Fruit fly (Drosophila melanogaster): ENCODE measurements around the gene CG15478.

The CG15478 gene

dm6 chrX:7734131-7734930, 16.6 kb upstream of the CG15478 start, which contains the start of the genes Pdp and Rab39 (continued):
- TF ChIP-seq hth (optimal IDR thresholded peaks at IDR 0.05) (no peak), dpn (GFP tag; optimal IDR thresholded peaks at IDR 0.05) (peak; percentile 30 to 79), CG9817 (tag; optimal IDR thresholded peaks at IDR 0.05) (peak; percentile 86), Dip2 (GFP tag; IDR thresholded peaks at IDR 0.05) (no peak), CG18262 (tag; optimal IDR thresholded peaks at IDR 0.05) (peak; percentile 70), fd3F (GFP tag; optimal IDR thresholded peaks at IDR 0.05) (peak; percentile 70), CG6689 (GFP tag; IDR thresholded peaks at IDR 0.05) (peak; percentile 82), dimm (GFP tag; IDR thresholded peaks at IDR 0.05) (no peak), tll (GFP tag; optimal IDR thresholded peaks at IDR 0.05) (no peak), Vsx1 (GFP tag; optimal IDR thresholded peaks at IDR 0.05) (no peak), CG16813 (GFP tag; IDR thresholded peaks at IDR 0.05; ENCODE audit: partially characterized antibody) (peak; percentile 96), CG16863 (GFP tag; optimal IDR thresholded peaks at IDR 0.05) (peak; percentile 54), kni (GFP tag; optimal IDR thresholded peaks at IDR 0.05) (no peak), croc (GFP tag; conservative IDR thresholded peaks at IDR 0.05) (peak; percentile 73), Antp (GFP tag; optimal IDR thresholded peaks at IDR 0.05) (peak; percentile 42), CG17186 (GFP tag; optimal IDR thresholded peaks at IDR 0.05) (peak; percentile 42), Dbx (GFP tag; IDR thresholded peaks at IDR 0.05) (peak; percentile 87), CG4707 (GFP tag; optimal IDR thresholded peaks at IDR 0.05) (no peak), Bdp1 (GFP tag; optimal IDR thresholded peaks at IDR 0.05) (peak; percentile 59), ttk (GFP tag; IDR thresholded peaks at IDR 0.05) (peak; percentile 63), tap (tag; optimal IDR thresholded peaks at IDR 0.05) (no peak), Jarid2 (GFP tag; optimal IDR thresholded peaks at IDR 0.05) (no peak), sc (optimal IDR thresholded peaks at IDR 0.05) (no peak), sc (GFP tag; optimal IDR thresholded peaks at IDR 0.05) (peak; percentile 23), hb (GFP tag; IDR thresholded peaks at IDR 0.05; ENCODE audit: partially characterized antibody) (peak; percentile 90), CG18599 (GFP tag; optimal IDR thresholded peaks at IDR 0.05) (peak; percentile 81), CG8089 (GFP tag; optimal IDR thresholded peaks at IDR 0.05) (peak; percentile 11), crc (GFP tag; optimal IDR thresholded peaks at IDR 0.05) (no peak), C15 (GFP tag; IDR thresholded peaks at IDR 0.05) (0 out of 3 replicates have a peak, but pooled peaks have one; percentile 57), CG3726 (GFP tag; IDR thresholded peaks at IDR 0.05) (peak; percentile 68; the same call in 1 of the 3 replicates), CG30431 (GFP tag; optimal IDR thresholded peaks at IDR 0.05) (peak; percentile 25), so (GFP tag; IDR thresholded peaks at IDR 0.05) (peak; percentile 36; the same call in 1 of the 3 replicates), HLH4C (GFP tag; IDR thresholded peaks at IDR 0.05; ENCODE audit: partially characterized antibody) (peak; percentile 88), CG17829 (tag; optimal IDR thresholded peaks at IDR 0.05) (peak; percentile 81), repo (GFP tag; optimal IDR thresholded peaks at IDR 0.05) (no peak), Gsc (GFP tag; IDR thresholded peaks at IDR 0.05) (no peak), CG2129 (GFP tag; IDR thresholded peaks at IDR 0.05; ENCODE audit: partially characterized antibody) (peak; percentile 83), abd-A (tag; optimal IDR thresholded peaks at IDR 0.05) (no peak), CG7372 (GFP tag; IDR thresholded peaks at IDR 0.05) (peak; percentile 77), CoRest (tag; optimal IDR thresholded peaks at IDR 0.05) (peak; percentile 83), CG31388 (GFP tag; optimal IDR thresholded peaks at IDR 0.05) (peak; percentile 11), run (tag; optimal IDR thresholded peaks at IDR 0.05) (no peak), CG18764 (GFP tag; optimal IDR thresholded peaks at IDR 0.05) (peak; percentile 67), E2f2 (GFP tag; IDR thresholded peaks at IDR 0.05) (peak; percentile 61), sqz (GFP tag; optimal IDR thresholded peaks at IDR 0.05) (peak; percentile 70), zfh1 (GFP tag; IDR thresholded peaks at IDR 0.05) (peak; percentile 83), CG3407 (GFP tag; optimal IDR thresholded peaks at IDR 0.05) (peak; percentile 47), Dp (GFP tag; optimal IDR thresholded peaks at IDR 0.05) (peak; percentile 26), CG2116 (GFP tag; optimal IDR thresholded peaks at IDR 0.05) (peak; percentile 78)

Data from whole organism, embryonic.